Fruit fly (Drosophila melanogaster): ENCODE data around the gene zfh1.

zfh1 gene

DNA sequence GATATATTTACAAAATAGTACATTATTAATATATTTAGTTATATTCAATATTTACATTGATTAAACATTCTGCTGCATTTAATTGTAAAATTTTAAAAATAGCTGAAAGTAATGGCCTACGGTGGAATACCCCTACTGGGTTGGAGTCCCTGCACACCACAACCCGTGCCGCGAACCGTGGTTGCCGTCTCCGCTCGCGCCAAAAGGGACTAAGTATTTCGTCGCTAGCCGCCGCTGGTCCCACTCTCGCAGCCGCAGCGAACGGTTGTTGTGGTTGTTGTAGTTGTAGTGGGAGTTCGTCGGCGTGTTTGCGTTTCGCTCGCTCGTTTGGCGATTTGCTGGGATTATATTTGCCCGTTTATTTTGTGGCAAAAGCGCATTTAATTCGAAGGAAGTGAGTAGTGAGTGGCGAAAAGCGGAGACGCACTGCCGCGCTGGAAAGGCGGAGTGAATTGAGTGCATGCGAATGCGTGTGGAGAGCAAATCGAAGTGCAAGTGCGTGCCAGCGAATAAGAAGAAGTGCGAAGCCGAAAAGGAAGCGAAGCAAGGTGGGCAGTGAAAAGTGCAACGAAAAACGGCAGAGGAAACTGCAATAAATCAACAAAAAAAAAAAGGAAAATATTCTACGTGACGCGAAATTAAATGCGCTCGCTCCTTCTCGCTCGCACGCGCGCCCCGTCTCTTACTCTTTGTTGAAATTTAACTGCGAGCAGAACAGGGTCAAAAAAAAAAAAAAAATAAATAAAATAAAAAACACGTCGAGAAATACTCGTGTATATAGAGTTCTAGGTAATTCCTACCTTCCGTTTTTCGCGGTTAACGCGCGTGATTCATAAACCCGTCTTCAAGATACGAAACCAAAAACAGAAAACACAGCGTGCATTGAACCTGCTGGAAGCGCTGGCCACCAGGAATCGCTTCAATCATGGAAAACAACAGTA lies 42.9 kb downstream of the zfh1 start, which contains the start of gene cindr (continued):
- peak; percentile 95 for TF ChIP-seq Med (GFP tag)
- 0 out of 2 replicates have a peak, but pooled peaks have one; percentile 27 for TF ChIP-seq CG11085 (GFP tag; IDR thresholded peaks at IDR 0.05)
- peak; percentile 48 for TF ChIP-seq CG2678 (tag; optimal IDR thresholded peaks at IDR 0.05)
- peak; percentile 80 for TF ChIP-seq CG9932 (GFP tag; IDR thresholded peaks at IDR 0.05)
- TF ChIP-seq CG17328 (GFP tag; IDR thresholded peaks at IDR 0.05): peak; percentile 15; the same call in 1 of the 2 replicates
- TF ChIP-seq CG1233 (GFP tag; optimal IDR thresholded peaks at IDR 0.05): no peak
- TF ChIP-seq sens (GFP tag): peak; percentile 74
- peak; percentile 28 for TF ChIP-seq Dip3 (GFP tag; optimal IDR thresholded peaks at IDR 0.05)
- TF ChIP-seq CG2199 (GFP tag; IDR thresholded peaks at IDR 0.05): 0 out of 3 replicates have a peak, but pooled peaks have one; percentile 62
- TF ChIP-seq Atf3 (GFP tag; optimal IDR thresholded peaks at IDR 0.05): no peak
- peak; percentile 99 for TF ChIP-seq gfzf (GFP tag; optimal IDR thresholded peaks at IDR 0.05)
- peak; percentile 17 for TF ChIP-seq fd96Cb (tag; optimal IDR thresholded peaks at IDR 0.05)
- peak; percentile 19 for TF ChIP-seq CG17912 (GFP tag; optimal IDR thresholded peaks at IDR 0.05)
- peak; percentile 7 for TF ChIP-seq bigmax (GFP tag; optimal IDR thresholded peaks at IDR 0.05)
- peak; percentile 65 for TF ChIP-seq CHES-1-like (GFP tag; optimal IDR thresholded peaks at IDR 0.05)
- TF ChIP-seq CG30020 (tag; optimal IDR thresholded peaks at IDR 0.05): peak; percentile 25
- TF ChIP-seq CG7963 (GFP tag; IDR thresholded peaks at IDR 0.05; ENCODE audit: partially characterized antibody): no peak
- TF ChIP-seq aop (GFP tag; IDR thresholded peaks at IDR 0.05): no peak
- peak; percentile 56 for TF ChIP-seq CG13775 (GFP tag; optimal IDR thresholded peaks at IDR 0.05)
- TF ChIP-seq so (GFP tag; IDR thresholded peaks at IDR 0.05): no peak
- TF ChIP-seq CG6854 (GFP tag; optimal IDR thresholded peaks at IDR 0.05): peak; percentile 8
- TF ChIP-seq sim (GFP tag; IDR thresholded peaks at IDR 0.05): no peak
- TF ChIP-seq odd (GFP tag; optimal IDR thresholded peaks at IDR 0.05): no peak
- peak; percentile 80 for TF ChIP-seq CG13894 (tag; optimal IDR thresholded peaks at IDR 0.05)
- TF ChIP-seq kay (GFP tag; optimal IDR thresholded peaks at IDR 0.05): no peak
- TF ChIP-seq Ptx1 (GFP tag; IDR thresholded peaks at IDR 0.05): peak; percentile 40; the same call in 1 of the 2 replicates
- peak; percentile 81 for TF ChIP-seq CG17186 (GFP tag; optimal IDR thresholded peaks at IDR 0.05)
- TF ChIP-seq CG34376 (GFP tag; optimal IDR thresholded peaks at IDR 0.05): peak; percentile 51
- TF ChIP-seq Gsc (GFP tag; IDR thresholded peaks at IDR 0.05): no peak
- no peak for TF ChIP-seq Hr39 (optimal IDR thresholded peaks at IDR 0.05)

DNA sequence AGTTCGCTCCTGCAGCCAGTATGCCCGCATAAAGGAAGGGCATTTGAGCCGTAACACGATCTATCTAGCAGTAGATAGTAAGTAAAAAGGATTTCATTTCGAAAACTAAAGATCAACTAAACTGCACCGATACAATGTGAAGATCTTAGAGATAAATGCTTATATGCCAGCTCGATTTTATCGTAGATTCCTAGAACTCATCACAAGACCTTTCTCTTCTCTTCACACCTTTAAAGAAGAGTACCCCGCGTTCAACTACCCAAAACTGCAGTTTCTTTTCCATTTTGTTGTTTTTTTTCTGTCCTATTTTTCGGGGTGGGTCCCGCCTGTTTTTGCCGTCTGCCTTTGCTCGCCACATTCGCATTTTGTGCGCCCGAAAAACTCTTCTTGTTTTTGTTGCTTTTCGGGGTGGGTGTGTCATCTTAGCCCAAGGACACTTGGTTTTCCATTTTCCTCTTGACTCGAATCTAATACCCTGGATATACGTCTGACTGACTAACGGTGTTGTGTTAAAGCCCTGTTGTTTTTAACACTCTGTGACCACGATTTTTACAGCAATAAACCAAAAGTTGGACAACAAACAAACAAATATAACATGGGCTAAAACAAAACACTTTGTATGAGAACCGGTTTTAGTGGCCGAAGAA lies 43.7 kb downstream of the zfh1 start:
- TF ChIP-seq CG16813 (GFP tag; IDR thresholded peaks at IDR 0.05; ENCODE audit: partially characterized antibody) (0 out of 3 replicates have a peak, but pooled peaks have one; percentile 23), CG17361 (GFP tag; IDR thresholded peaks at IDR 0.05) (no peak), nerfin-1 (tag; optimal IDR thresholded peaks at IDR 0.05) (peak; percentile 11), CG6791 (GFP tag; IDR thresholded peaks at IDR 0.05; ENCODE audit: partially characterized antibody) (0 out of 3 replicates have a peak, but pooled peaks have one; percentile 22), chn (GFP tag; optimal IDR thresholded peaks at IDR 0.05) (peak; percentile 25), psq (GFP tag; optimal IDR thresholded peaks at IDR 0.05) (peak; percentile 34), D19B (GFP tag; optimal IDR thresholded peaks at IDR 0.05) (peak; percentile 72), pros (GFP tag; optimal IDR thresholded peaks at IDR 0.05) (peak; percentile 97), CG4360 (GFP tag; IDR thresholded peaks at IDR 0.05) (peak; percentile 86), mld (GFP tag; IDR thresholded peaks at IDR 0.05; ENCODE audit: partially characterized antibody) (no peak), gcm (GFP tag; optimal IDR thresholded peaks at IDR 0.05) (peak; percentile 51), D19A (tag; optimal IDR thresholded peaks at IDR 0.05) (peak; percentile 98), CG8924 (tag; optimal IDR thresholded peaks at IDR 0.05) (peak; percentile 20), bab2 (GFP tag; optimal IDR thresholded peaks at IDR 0.05) (no peak), sd (tag; optimal IDR thresholded peaks at IDR 0.05) (peak; percentile 10), grn (GFP tag; optimal IDR thresholded peaks at IDR 0.05) (peak; percentile 88), Awh (GFP tag; IDR thresholded peaks at IDR 0.05) (0 out of 2 replicates have a peak, but pooled peaks have one; percentile 6), CG13624 (GFP tag; optimal IDR thresholded peaks at IDR 0.05) (no peak)
